Fruit fly (Drosophila melanogaster) whole organism, wandering third instar larva: ENCODE data around the gene Cnep1r2.

ENCODE experiments used
- OdsH ChIP-seq: fragments of 200-800 bp; sonication (Bioruptor generic); optimal IDR thresholded peaks from 2 replicates; lab custom pipeline; 2016; ENCODE audit warnings: missing biosample characterization, mild to moderate bottlenecking, missing genetic modification characterization
- br ChIP-seq: fragments of 200-800 bp; sonication (Bioruptor generic); optimal IDR thresholded peaks from 2 replicates; lab custom pipeline; 2016; ENCODE audit warnings: missing biosample characterization, missing genetic modification characterization
- h ChIP-seq: fragments of 200-800 bp; sonication (Bioruptor generic); optimal IDR thresholded peaks from 3 replicates; lab custom pipeline; 2016; ENCODE audit warnings: missing biosample characterization, mild to moderate bottlenecking, missing genetic modification characterization
- pan ChIP-seq: fragments of >200 bp; optimal IDR thresholded peaks from 2 replicates; lab custom pipeline; 2017

DNA sequence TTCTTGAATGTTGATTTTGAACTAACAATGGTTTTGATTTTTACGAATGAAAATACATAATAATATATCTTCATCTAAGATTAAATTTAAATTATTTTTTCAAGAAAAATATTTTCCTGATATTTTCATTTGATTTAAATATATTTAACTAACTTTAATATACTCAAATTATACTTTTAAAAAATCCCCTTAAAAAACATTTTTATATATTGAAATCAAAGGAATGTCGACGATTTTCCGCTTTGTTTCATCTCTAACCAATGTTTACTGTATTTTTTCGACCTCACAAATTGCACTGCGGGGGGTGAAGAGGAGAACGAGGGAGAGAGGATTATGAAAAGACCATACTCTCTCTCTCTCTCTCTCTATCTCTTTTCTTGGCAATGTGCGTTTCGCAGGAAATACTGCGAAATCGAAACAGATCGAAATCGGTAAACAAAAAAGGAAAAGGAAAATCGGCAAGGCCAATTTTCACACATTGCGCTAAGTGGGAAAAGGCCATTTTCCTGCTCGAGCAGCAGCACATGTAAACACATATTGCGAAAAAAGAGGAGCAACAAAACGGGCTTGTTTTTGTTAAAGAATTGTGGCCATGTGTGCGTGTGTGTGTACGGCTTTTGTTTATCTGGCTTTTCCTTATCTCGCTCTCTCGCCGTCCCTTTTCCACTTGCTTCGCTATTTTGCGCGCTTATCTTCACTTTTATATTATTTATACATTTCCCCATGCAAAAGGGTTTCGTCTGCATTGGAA is 22.2 kb downstream of the Cnep1r2 start:
- no peak for TF ChIP-seq h (GFP tag; lab: Kevin White, UChicago)
- TF ChIP-seq pan = no peak
- no peak for TF ChIP-seq OdsH (GFP tag; lab: Kevin White, UChicago)
- TF ChIP-seq br = no peak
